Worm (Caenorhabditis elegans): ENCODE data around the gene fbxb-88.

fbxb-88 gene

ce11 chrII:4790687-4791086 is 37.0 kb downstream of the fbxb-88 start:
- TF ChIP-seq ref-1 (GFP tag; conservative IDR thresholded peaks at IDR 0.05) (no peak), flt-1 (GFP tag; IDR thresholded peaks at IDR 0.05) (peak; percentile 25; the same call in 1 of the 2 replicates)

ce11 chrII:4789835-4790343 is 37.8 kb downstream of the fbxb-88 start, which contains the start of gene F26G1.15:
F26G1.15 (plus strand) TSS chrII:4790293.
- TF ChIP-seq tab-1 (GFP tag; IDR thresholded peaks at IDR 0.05) = no peak
- TF ChIP-seq ref-1 (GFP tag; conservative IDR thresholded peaks at IDR 0.05) = no peak
- no peak for TF ChIP-seq klf-2 (GFP tag; conservative IDR thresholded peaks at IDR 0.05)
- no peak for TF ChIP-seq ztf-23 (GFP tag; IDR thresholded peaks at IDR 0.05)
- no peak for TF ChIP-seq ztf-29 (GFP tag; IDR thresholded peaks at IDR 0.05)
- TF ChIP-seq cog-1 (tag; optimal IDR thresholded peaks at IDR 0.05) = no peak
- no peak for TF ChIP-seq T22C8.4 (GFP tag; IDR thresholded peaks at IDR 0.05)

ce11 chrII:4786181-4786580 is 41.5 kb downstream of the fbxb-88 start, which contains the start of gene msp-3:
msp-3 (minus strand) TSS chrII:4786281.
- TF ChIP-seq T22C8.4 (GFP tag; IDR thresholded peaks at IDR 0.05) = no peak
- TF ChIP-seq cog-1 (tag; optimal IDR thresholded peaks at IDR 0.05) = no peak
- no peak for TF ChIP-seq flt-1 (GFP tag; IDR thresholded peaks at IDR 0.05)
- no peak for TF ChIP-seq ref-1 (GFP tag; conservative IDR thresholded peaks at IDR 0.05)
- TF ChIP-seq ztf-23 (GFP tag; IDR thresholded peaks at IDR 0.05) = no peak
- TF ChIP-seq med-1 (GFP tag; optimal IDR thresholded peaks at IDR 0.05; ENCODE audit: insufficient read depth) = no peak
- no peak for TF ChIP-seq ztf-29 (GFP tag; IDR thresholded peaks at IDR 0.05)
- TF ChIP-seq klf-2 (GFP tag; conservative IDR thresholded peaks at IDR 0.05) = no peak
- TF ChIP-seq tab-1 (GFP tag; IDR thresholded peaks at IDR 0.05) = no peak

ce11 chrII:4784436-4784835 is 43.2 kb downstream of the fbxb-88 start, which contains the start of gene nep-12:
nep-12 (minus strand) TSS chrII:4784536.
- TF ChIP-seq ztf-23 (GFP tag; IDR thresholded peaks at IDR 0.05) (no peak), flt-1 (GFP tag; IDR thresholded peaks at IDR 0.05) (no peak), ref-1 (GFP tag; conservative IDR thresholded peaks at IDR 0.05) (no peak), cog-1 (tag; optimal IDR thresholded peaks at IDR 0.05) (no peak)

- TF ChIP-seq ztf-29 (GFP tag; IDR thresholded peaks at IDR 0.05) = no peak
- TF ChIP-seq cog-1 (tag; optimal IDR thresholded peaks at IDR 0.05) = no peak
- no peak for TF ChIP-seq ref-1 (GFP tag; conservative IDR thresholded peaks at IDR 0.05)
- no peak for TF ChIP-seq klf-2 (GFP tag; conservative IDR thresholded peaks at IDR 0.05)
- no peak for TF ChIP-seq med-1 (GFP tag; optimal IDR thresholded peaks at IDR 0.05; ENCODE audit: insufficient read depth)
- TF ChIP-seq T22C8.4 (GFP tag; IDR thresholded peaks at IDR 0.05) = no peak
- no peak for TF ChIP-seq tab-1 (GFP tag; IDR thresholded peaks at IDR 0.05)
- TF ChIP-seq ztf-23 (GFP tag; IDR thresholded peaks at IDR 0.05) = no peak
- TF ChIP-seq flt-1 (GFP tag; IDR thresholded peaks at IDR 0.05) = no peak
These were observed 47.9 kb downstream of the fbxb-88 start for ce11 chrII:4779753-4780152.

ce11 chrII:4776933-4777332 is 50.8 kb downstream of the fbxb-88 start, which contains the start of gene F26G1.11:
F26G1.11 (plus strand) TSS chrII:4777137.
- no peak for TF ChIP-seq T22C8.4 (GFP tag; IDR thresholded peaks at IDR 0.05)
- TF ChIP-seq tab-1 (GFP tag; IDR thresholded peaks at IDR 0.05) = no peak
- no peak for TF ChIP-seq ref-1 (GFP tag; conservative IDR thresholded peaks at IDR 0.05)
- no peak for TF ChIP-seq cog-1 (tag; optimal IDR thresholded peaks at IDR 0.05)
- no peak for TF ChIP-seq ztf-23 (GFP tag; IDR thresholded peaks at IDR 0.05)
- no peak for TF ChIP-seq med-1 (GFP tag; optimal IDR thresholded peaks at IDR 0.05; ENCODE audit: insufficient read depth)
- TF ChIP-seq flt-1 (GFP tag; IDR thresholded peaks at IDR 0.05) = no peak
- TF ChIP-seq klf-2 (GFP tag; conservative IDR thresholded peaks at IDR 0.05) = no peak
- no peak for TF ChIP-seq ztf-29 (GFP tag; IDR thresholded peaks at IDR 0.05)
